Fruit fly (Drosophila melanogaster): ENCODE measurements around the gene CG6106.

dm6 chrX:18399965-18400364, 41.3 kb downstream of the CG6106 start, which contains the start of gene CG34328:
- no peak for TF ChIP-seq EcR (GFP tag; optimal IDR thresholded peaks at IDR 0.05)
- no peak for TF ChIP-seq CG10348 (GFP tag; IDR thresholded peaks at IDR 0.05)
- no peak for TF ChIP-seq CG8301 (tag; optimal IDR thresholded peaks at IDR 0.05)
- TF ChIP-seq CG13204 (GFP tag; optimal IDR thresholded peaks at IDR 0.05) = no peak
- no peak for TF ChIP-seq CG9948 (tag; optimal IDR thresholded peaks at IDR 0.05)

All from whole organism, pupa.